Fruit fly (Drosophila melanogaster): ENCODE measurements around the gene Pi4KIIalpha.

DNA sequence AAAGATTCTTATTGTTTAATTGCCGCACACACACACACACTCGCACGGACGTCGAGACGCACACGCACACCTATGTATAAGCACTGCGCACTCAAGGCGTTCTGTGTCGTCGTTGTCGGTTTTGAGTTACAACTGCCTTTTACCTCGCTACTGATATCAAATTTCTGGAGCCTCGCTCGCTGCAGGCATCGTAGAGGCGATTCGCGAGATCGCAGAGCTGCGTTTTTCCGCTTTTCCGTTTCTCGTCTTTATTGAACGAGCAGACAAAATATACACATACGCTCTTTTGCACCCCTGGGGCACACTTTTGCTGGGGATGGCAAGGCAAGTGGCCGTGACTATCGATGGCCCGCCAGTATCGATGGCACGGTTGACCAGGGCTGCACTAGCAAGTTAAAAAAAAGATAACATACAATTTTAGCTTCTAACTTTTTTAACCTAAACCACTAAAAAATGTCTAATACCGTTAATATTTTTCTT is 15.9 kb downstream of the Pi4KIIalpha start, which contains the start of gene CG2519:
- TF ChIP-seq insv (optimal IDR thresholded peaks at IDR 0.05), result no peak
- no peak for TF ChIP-seq ttk (optimal IDR thresholded peaks at IDR 0.05)
